Worm (Caenorhabditis elegans) whole organism, mixed stage, embryonic: ENCODE results near the gene F11C1.4.

Experiments used
- M03D4.4 ChIP-seq: sonication (generic microtip); optimal IDR thresholded peaks from 2 replicates; lab custom pipeline; 2017; ENCODE audit warnings: mild to moderate bottlenecking, missing genetic modification characterization, missing compliant biosample characterization
- bed-3 ChIP-seq: fragments of 200-800 bp; sonication (Bioruptor generic); optimal IDR thresholded peaks from 3 replicates; lab custom pipeline; 2018; ENCODE audit warnings: mild to moderate bottlenecking, missing genetic modification characterization, moderate library complexity, missing compliant biosample characterization
- blmp-1 ChIP-seq: fragments of 150-350 bp; optimal IDR thresholded peaks from 2 replicates; lab custom pipeline; 2014; ENCODE audit warnings: missing biosample characterization, missing genetic modification characterization
- ceh-39 ChIP-seq: fragments of 150-350 bp; optimal IDR thresholded peaks from 2 replicates; lab custom pipeline; 2014; ENCODE audit warnings: missing biosample characterization, missing genetic modification characterization
- ceh-43 ChIP-seq: fragments of 200-800 bp; sonication (Bioruptor generic); optimal IDR thresholded peaks from 2 replicates; lab custom pipeline; 2018; ENCODE audit warnings: mild to moderate bottlenecking, missing genetic modification characterization, moderate library complexity, missing compliant biosample characterization
- ceh-83 ChIP-seq: fragments of 200-800 bp; sonication (Bioruptor generic); optimal IDR thresholded peaks from 2 replicates; lab custom pipeline; 2018; ENCODE audit warnings: mild to moderate bottlenecking, missing genetic modification characterization, missing compliant biosample characterization
- ces-1 ChIP-seq: fragments of 150-350 bp; optimal IDR thresholded peaks from 2 replicates; lab custom pipeline; 2014; ENCODE audit warnings: missing biosample characterization, missing genetic modification reagents, missing genetic modification characterization
- cnd-1 ChIP-seq: fragments of 200-800 bp; sonication (Bioruptor generic); optimal IDR thresholded peaks from 2 replicates; lab custom pipeline; 2018; ENCODE audit warnings: mild to moderate bottlenecking, missing genetic modification characterization, missing compliant biosample characterization
- drap-1 ChIP-seq: fragments of 200-800 bp; sonication (Bioruptor generic); optimal IDR thresholded peaks from 3 replicates; lab custom pipeline; 2018; ENCODE audit warnings: mild to moderate bottlenecking, missing genetic modification characterization, missing compliant biosample characterization
- elt-1 ChIP-seq: sonication (generic microtip); optimal IDR thresholded peaks from 2 replicates; lab custom pipeline; 2017; ENCODE audit warnings: missing genetic modification characterization, mild to moderate bottlenecking, missing compliant biosample characterization, antibody characterized with exemption, moderate library complexity, borderline replicate concordance; ENCODE audit not compliant: insufficient read depth
- elt-3 ChIP-seq: fragments of 150-350 bp; optimal IDR thresholded peaks from 2 replicates; lab custom pipeline; 2014; ENCODE audit warnings: missing biosample characterization, missing genetic modification characterization
- flh-1 ChIP-seq: fragments of 200-800 bp; sonication (Bioruptor generic); optimal IDR thresholded peaks from 2 replicates; lab custom pipeline; 2018; ENCODE audit warnings: mild to moderate bottlenecking, missing genetic modification characterization, moderate library complexity, missing compliant biosample characterization
- ham-2 ChIP-seq: fragments of 200-800 bp; sonication (Bioruptor generic); optimal IDR thresholded peaks from 2 replicates; lab custom pipeline; 2018; ENCODE audit warnings: mild to moderate bottlenecking, missing genetic modification characterization, missing compliant biosample characterization
- hlh-1 ChIP-seq: fragments of 150-350 bp; optimal IDR thresholded peaks from 2 replicates; lab custom pipeline; 2014; ENCODE audit warnings: missing biosample characterization, missing genetic modification reagents, missing genetic modification characterization
- lin-13 ChIP-seq: fragments of 150-350 bp; optimal IDR thresholded peaks from 2 replicates; lab custom pipeline; 2014; ENCODE audit warnings: missing biosample characterization, missing genetic modification characterization
- lin-32 ChIP-seq: fragments of 200-800 bp; sonication (Bioruptor generic); optimal IDR thresholded peaks from 2 replicates; lab custom pipeline; 2018; ENCODE audit warnings: mild to moderate bottlenecking, missing genetic modification characterization, missing compliant biosample characterization
- lsy-2 ChIP-seq: fragments of 150-350 bp; optimal IDR thresholded peaks from 2 replicates; lab custom pipeline; 2014; ENCODE audit warnings: missing biosample characterization, missing genetic modification characterization
- mab-5 ChIP-seq: fragments of 150-350 bp; optimal IDR thresholded peaks from 2 replicates; lab custom pipeline; 2014; ENCODE audit warnings: missing biosample characterization, missing genetic modification characterization
- mep-1 ChIP-seq: fragments of 150-350 bp; optimal IDR thresholded peaks from 2 replicates; lab custom pipeline; 2017; ENCODE audit warnings: missing biosample characterization, missing genetic modification reagents, missing genetic modification characterization, inconsistent platforms
- mls-2 ChIP-seq: sonication (generic microtip); optimal IDR thresholded peaks from 2 replicates; lab custom pipeline; 2016; ENCODE audit warnings: mild to moderate bottlenecking, missing genetic modification characterization, moderate library complexity, missing compliant biosample characterization
- nhr-12 ChIP-seq: fragments of 150-350 bp; optimal IDR thresholded peaks from 2 replicates; lab custom pipeline; 2014; ENCODE audit warnings: missing biosample characterization, missing genetic modification characterization
- nhr-2 ChIP-seq: fragments of 150-350 bp; optimal IDR thresholded peaks from 2 replicates; lab custom pipeline; 2014; ENCODE audit warnings: missing biosample characterization, missing genetic modification characterization
- nhr-237 ChIP-seq: fragments of 150-350 bp; optimal IDR thresholded peaks from 2 replicates; lab custom pipeline; 2014; ENCODE audit warnings: missing biosample characterization, missing genetic modification characterization
- nhr-28 ChIP-seq: fragments of 150-350 bp; optimal IDR thresholded peaks from 2 replicates; lab custom pipeline; 2014; ENCODE audit warnings: missing biosample characterization, missing genetic modification characterization
- nhr-76 ChIP-seq: sonication (generic microtip); optimal IDR thresholded peaks from 2 replicates; lab custom pipeline; 2017; ENCODE audit warnings: missing biosample characterization, missing genetic modification characterization
- pha-4 ChIP-seq: fragments of 150-350 bp; optimal IDR thresholded peaks from 2 replicates; lab custom pipeline; 2018; ENCODE audit warnings: missing biosample characterization, missing genetic modification reagents, missing genetic modification characterization
- snpc-4 ChIP-seq: fragments of 150-350 bp; optimal IDR thresholded peaks from 2 replicates; lab custom pipeline; 2014; ENCODE audit warnings: missing biosample characterization, missing genetic modification characterization
- sptf-1 ChIP-seq: sonication (generic microtip); optimal IDR thresholded peaks from 2 replicates; lab custom pipeline; 2017; ENCODE audit warnings: mild to moderate bottlenecking, missing genetic modification characterization, moderate library complexity, missing compliant biosample characterization
- tbx-8 ChIP-seq: fragments of 200-800 bp; sonication (Bioruptor generic); optimal IDR thresholded peaks from 2 replicates; lab custom pipeline; 2018; ENCODE audit warnings: mild to moderate bottlenecking, missing genetic modification characterization, moderate library complexity, missing compliant biosample characterization
- unc-120 ChIP-seq: sonication (generic microtip); optimal IDR thresholded peaks from 2 replicates; lab custom pipeline; 2017; ENCODE audit warnings: missing genetic modification characterization, missing compliant biosample characterization; ENCODE audit not compliant: poor library complexity, severe bottlenecking
- unc-62 ChIP-seq: fragments of 150-350 bp; optimal IDR thresholded peaks from 2 replicates; lab custom pipeline; 2014; ENCODE audit warnings: missing biosample characterization, missing genetic modification reagents, missing genetic modification characterization

Gene F11C1.4

ce11 chrX:12940811-12941210 is 36.1 kb upstream of the F11C1.4 start, which contains the start of gene gmap-3:
gmap-3 (minus strand) TSS chrX:12940958.
- TF ChIP-seq hlh-1 (tag; lab: Kevin White, UChicago) (no peak), tbx-8 (GFP tag; lab: Kevin White, UChicago) (no peak), nhr-12 (tag; lab: Kevin White, UChicago) (no peak), pha-4 (no peak), flh-1 (no peak), sptf-1 (tag; lab: Kevin White, UChicago) (no peak), ham-2 (GFP tag; lab: Kevin White, UChicago) (no peak), lin-32 (GFP tag; lab: Kevin White, UChicago) (no peak), unc-62 (GFP tag; lab: Kevin White, UChicago) (no peak), blmp-1 (tag; lab: Kevin White, UChicago) (no peak), elt-3 (tag; lab: Kevin White, UChicago) (no peak), snpc-4 (tag; lab: Kevin White, UChicago) (no peak), lsy-2 (tag; lab: Kevin White, UChicago) (no peak), drap-1 (GFP tag; lab: Kevin White, UChicago) (no peak), mls-2 (no peak), mab-5 (tag; lab: Kevin White, UChicago) (no peak), ceh-39 (no peak), unc-120 (no peak), cnd-1 (no peak), ceh-43 (no peak)

- TF ChIP-seq flh-1 (no peak), ham-2 (GFP tag; lab: Kevin White, UChicago) (no peak), lin-13 (tag; lab: Kevin White, UChicago) (no peak), hlh-1 (tag; lab: Kevin White, UChicago) (no peak), nhr-76 (tag; lab: Kevin White, UChicago) (no peak), snpc-4 (tag; lab: Kevin White, UChicago) (no peak), mab-5 (tag; lab: Kevin White, UChicago) (no peak), mls-2 (no peak), ces-1 (GFP tag; lab: Kevin White, UChicago) (no peak), mep-1 (tag; lab: Kevin White, UChicago) (no peak), lin-32 (GFP tag; lab: Kevin White, UChicago) (no peak), bed-3 (GFP tag; lab: Kevin White, UChicago) (no peak), lsy-2 (tag; lab: Kevin White, UChicago) (no peak), unc-62 (GFP tag; lab: Kevin White, UChicago) (no peak), nhr-12 (tag; lab: Kevin White, UChicago) (no peak), ceh-39 (no peak), M03D4.4 (tag; lab: Kevin White, UChicago) (no peak), elt-1 (no peak)
These were observed 34.6 kb upstream of the F11C1.4 start for ce11 chrX:12942296-12942695.

ce11 chrX:12943166-12943565 is 33.7 kb upstream of the F11C1.4 start, which contains the start of gene gmap-2:
gmap-2 (minus strand) TSS chrX:12943266.
- no peak for TF ChIP-seq nhr-2 (tag; lab: Kevin White, UChicago)
- TF ChIP-seq tbx-8 (GFP tag; lab: Kevin White, UChicago), result no peak
- no peak for TF ChIP-seq lin-32 (GFP tag; lab: Kevin White, UChicago)
- no peak for TF ChIP-seq cnd-1
- TF ChIP-seq ceh-43, result no peak
- TF ChIP-seq nhr-28, result no peak
- TF ChIP-seq nhr-237 (tag; lab: Kevin White, UChicago), result no peak
- no peak for TF ChIP-seq sptf-1 (tag; lab: Kevin White, UChicago)
- TF ChIP-seq nhr-76 (tag; lab: Kevin White, UChicago), result no peak

- TF ChIP-seq cnd-1 (no peak), ceh-39 (no peak), ham-2 (GFP tag; lab: Kevin White, UChicago) (no peak), nhr-2 (tag; lab: Kevin White, UChicago) (no peak), nhr-12 (tag; lab: Kevin White, UChicago) (no peak), ceh-83 (GFP tag; lab: Kevin White, UChicago) (no peak), lin-32 (GFP tag; lab: Kevin White, UChicago) (no peak), lsy-2 (tag; lab: Kevin White, UChicago) (no peak), lin-13 (tag; lab: Kevin White, UChicago) (no peak), unc-62 (GFP tag; lab: Kevin White, UChicago) (no peak), mep-1 (tag; lab: Kevin White, UChicago) (no peak), mab-5 (tag; lab: Kevin White, UChicago) (no peak), ces-1 (GFP tag; lab: Kevin White, UChicago) (no peak)
These were observed 32.2 kb upstream of the F11C1.4 start for ce11 chrX:12944661-12945060.
